Worm (Caenorhabditis elegans) whole organism, L4 larva: ENCODE data around the gene chil-25.
"Not testable (repeated sequence)": the region's sequence is repeated elsewhere in the genome, so short reads cannot be mapped to it uniquely, and the experiment has no call there.

ENCODE experiments used
- F26F4.8 ChIP-seq: fragments of 200-800 bp; sonication (Bioruptor generic); conservative IDR thresholded peaks from 2 replicates; pipeline ENCODE4 v1.3.6; 2022; ENCODE audit warnings: missing genetic modification characterization, missing compliant biosample characterization
- fos-1 ChIP-seq: fragments of 150-350 bp; optimal IDR thresholded peaks from 2 replicates; lab custom pipeline; 2014; ENCODE audit warnings: missing biosample characterization, missing genetic modification characterization
- ztf-11 ChIP-seq: fragments of 150-350 bp; optimal IDR thresholded peaks from 2 replicates; lab custom pipeline; 2014; ENCODE audit warnings: missing biosample characterization, missing genetic modification characterization

- not testable (repeated sequence) for TF ChIP-seq fos-1 (tag; lab: Kevin White, UChicago); ztf-11 (tag; lab: Kevin White, UChicago); F26F4.8 (GFP tag; lab: Robert Waterston, UW)
Observed at ce11 chrII:9452172-9452571, 22.1 kb downstream of the chil-25 start, which contains the start of gene R09D1.12.
